Fruit fly (Drosophila melanogaster): Measurements from ENCODE around the gene CG4198.

DNA sequence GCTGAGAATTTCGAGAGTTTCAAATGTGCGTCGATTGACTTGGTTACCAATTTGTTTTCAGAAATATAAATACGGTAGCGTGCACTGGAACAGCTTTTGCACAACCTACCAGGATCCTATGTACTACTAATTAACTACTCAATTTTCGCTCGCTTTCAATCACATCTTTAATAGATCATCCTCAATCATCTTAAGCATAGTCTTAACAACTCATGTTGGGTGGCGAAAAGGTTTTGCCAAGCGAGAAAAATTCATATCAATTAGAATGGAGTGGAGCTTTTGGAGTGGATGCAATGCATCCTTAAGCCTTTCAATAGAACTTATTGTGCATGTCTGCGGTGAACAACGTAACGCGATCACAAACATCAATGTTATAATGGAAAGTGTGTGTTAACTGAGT, 5.7 kb upstream of the CG4198 start, which contains the start of gene CG17764:
- TF ChIP-seq D1 (tag; optimal IDR thresholded peaks at IDR 0.05) (no peak), CG15710 (tag; optimal IDR thresholded peaks at IDR 0.05) (no peak), Pif1A (GFP tag; optimal IDR thresholded peaks at IDR 0.05) (no peak), CG10348 (GFP tag; IDR thresholded peaks at IDR 0.05) (no peak), EcR (GFP tag; optimal IDR thresholded peaks at IDR 0.05) (no peak), CG13204 (GFP tag; optimal IDR thresholded peaks at IDR 0.05) (no peak), CG8159 (tag; optimal IDR thresholded peaks at IDR 0.05) (no peak), CG14655 (GFP tag; optimal IDR thresholded peaks at IDR 0.05) (no peak), Snoo (tag; optimal IDR thresholded peaks at IDR 0.05) (no peak), Ets98B (GFP tag; IDR thresholded peaks at IDR 0.05) (no peak), CG4496 (GFP tag; IDR thresholded peaks at IDR 0.05) (no peak), CG17806 (tag; optimal IDR thresholded peaks at IDR 0.05) (no peak), CG32121 (GFP tag; IDR thresholded peaks at IDR 0.05) (no peak)
